Worm (Caenorhabditis elegans) whole organism, L2 larva: Measurements from ENCODE around the gene dvc-1.

Source experiments
- C34F6.9 ChIP-seq: fragments of 150-350 bp; optimal IDR thresholded peaks from 2 replicates; lab custom pipeline; 2014; ENCODE audit warnings: missing biosample characterization, missing genetic modification characterization
- R02D3.7 ChIP-seq: fragments of 150-350 bp; optimal IDR thresholded peaks from 2 replicates; lab custom pipeline; 2014; ENCODE audit warnings: missing biosample characterization, missing genetic modification characterization
- Y55F3AM.14 ChIP-seq: fragments of 200-800 bp; sonication (Bioruptor generic); optimal IDR thresholded peaks from 2 replicates; lab custom pipeline; 2018; ENCODE audit warnings: mild to moderate bottlenecking, missing genetic modification characterization, missing compliant biosample characterization
- ZK546.5 ChIP-seq: sonication (generic microtip); optimal IDR thresholded peaks from 2 replicates; lab custom pipeline; 2017; ENCODE audit warnings: missing biosample characterization, missing genetic modification characterization
- alr-1 ChIP-seq: fragments of 150-350 bp; optimal IDR thresholded peaks from 2 replicates; lab custom pipeline; 2014; ENCODE audit warnings: missing biosample characterization, missing genetic modification characterization
- ama-1 ChIP-seq: fragments of 150-350 bp; optimal IDR thresholded peaks from 2 replicates; lab custom pipeline; 2018; ENCODE audit warnings: inconsistent platforms
- blmp-1 ChIP-seq: sonication (generic microtip); optimal IDR thresholded peaks from 2 replicates; lab custom pipeline; 2017; ENCODE audit warnings: missing genetic modification characterization, mild to moderate bottlenecking, missing compliant biosample characterization, antibody characterized with exemption, moderate library complexity; ENCODE audit not compliant: insufficient read depth
- ceh-16 ChIP-seq: fragments of 150-350 bp; optimal IDR thresholded peaks from 2 replicates; lab custom pipeline; 2014; ENCODE audit warnings: missing biosample characterization, missing genetic modification characterization
- crh-2 ChIP-seq: sonication (generic microtip); optimal IDR thresholded peaks from 2 replicates; lab custom pipeline; 2017; ENCODE audit warnings: missing biosample characterization, missing genetic modification characterization
- dmd-4 ChIP-seq: sonication (generic microtip); optimal IDR thresholded peaks from 2 replicates; lab custom pipeline; 2017; ENCODE audit warnings: missing biosample characterization, missing genetic modification characterization
- egl-27 ChIP-seq: sonication (generic microtip); optimal IDR thresholded peaks from 3 replicates; lab custom pipeline; 2017; ENCODE audit warnings: missing biosample characterization, missing genetic modification reagents, missing genetic modification characterization
- elt-3 ChIP-seq: sonication (generic microtip); optimal IDR thresholded peaks from 2 replicates; lab custom pipeline; 2017; ENCODE audit warnings: missing biosample characterization, missing genetic modification characterization
- fos-1 ChIP-seq: fragments of 150-350 bp; optimal IDR thresholded peaks from 2 replicates; lab custom pipeline; 2014; ENCODE audit warnings: missing biosample characterization, missing genetic modification characterization
- gmeb-1 ChIP-seq: fragments of 150-350 bp; optimal IDR thresholded peaks from 2 replicates; lab custom pipeline; 2014; ENCODE audit warnings: missing biosample characterization, missing genetic modification characterization
- lin-11 ChIP-seq: fragments of 150-350 bp; sonication (generic microtip); optimal IDR thresholded peaks from 2 replicates; lab custom pipeline; 2014; ENCODE audit warnings: missing biosample characterization, missing genetic modification characterization, inconsistent platforms, mixed read lengths
- lin-13 ChIP-seq: fragments of 150-350 bp; optimal IDR thresholded peaks from 2 replicates; lab custom pipeline; 2014; ENCODE audit warnings: missing biosample characterization, missing genetic modification reagents, missing genetic modification characterization
- lsy-2 ChIP-seq, 2 experiments: fragments of 150-350 bp in 1 of 2; sonication (generic microtip) in 1 of 2; optimal IDR thresholded peaks; 2 replicates each; lab custom pipeline; 2014 to 2017; ENCODE audit warnings: missing biosample characterization in 2 of 2, missing genetic modification characterization in 2 of 2
- mab-5 ChIP-seq: fragments of 150-350 bp; optimal IDR thresholded peaks from 2 replicates; lab custom pipeline; 2014; ENCODE audit warnings: missing biosample characterization, missing genetic modification characterization
- mbf-1 ChIP-seq: sonication (generic microtip); optimal IDR thresholded peaks from 2 replicates; lab custom pipeline; 2017; ENCODE audit warnings: missing biosample characterization, missing genetic modification characterization
- mdl-1 ChIP-seq, 2 experiments: fragments of 150-350 bp in 1 of 2; sonication (generic microtip) in 1 of 2; optimal IDR thresholded peaks; 2 replicates each; lab custom pipeline; 2017; ENCODE audit warnings: missing biosample characterization in 2 of 2, missing genetic modification characterization in 2 of 2
- nhr-10 ChIP-seq: sonication (generic microtip); optimal IDR thresholded peaks from 2 replicates; lab custom pipeline; 2017; ENCODE audit warnings: missing biosample characterization, missing genetic modification characterization
- nhr-11 ChIP-seq: fragments of 150-350 bp; optimal IDR thresholded peaks from 2 replicates; lab custom pipeline; 2014; ENCODE audit warnings: missing biosample characterization, missing genetic modification characterization
- nhr-12 ChIP-seq: fragments of 150-350 bp; optimal IDR thresholded peaks from 2 replicates; lab custom pipeline; 2014; ENCODE audit warnings: missing biosample characterization, missing genetic modification characterization
- nhr-129 ChIP-seq: fragments of 150-350 bp; optimal IDR thresholded peaks from 2 replicates; lab custom pipeline; 2014; ENCODE audit warnings: missing biosample characterization, missing genetic modification characterization
- nhr-21 ChIP-seq: fragments of 150-350 bp; optimal IDR thresholded peaks from 2 replicates; lab custom pipeline; 2014; ENCODE audit warnings: missing biosample characterization, missing genetic modification characterization
- nhr-237 ChIP-seq: fragments of 150-350 bp; optimal IDR thresholded peaks from 2 replicates; lab custom pipeline; 2014; ENCODE audit warnings: missing biosample characterization, missing genetic modification characterization
- nhr-25 ChIP-seq: fragments of 150-350 bp; sonication (generic microtip); optimal IDR thresholded peaks from 3 replicates; lab custom pipeline; 2014; ENCODE audit warnings: missing biosample characterization, missing genetic modification characterization
- nhr-77 ChIP-seq: fragments of 150-350 bp; optimal IDR thresholded peaks from 2 replicates; lab custom pipeline; 2014; ENCODE audit warnings: missing biosample characterization, missing genetic modification characterization
- sem-4 ChIP-seq: fragments of 150-350 bp; optimal IDR thresholded peaks from 2 replicates; lab custom pipeline; 2014; ENCODE audit warnings: missing biosample characterization, missing genetic modification reagents, missing genetic modification characterization
- sma-9 ChIP-seq, 2 experiments: fragments of 150-350 bp in 1 of 2; sonication (generic microtip) in 1 of 2; optimal IDR thresholded peaks; 2 replicates each; lab custom pipeline; 2014 to 2016; ENCODE audit warnings: missing genetic modification characterization in 2 of 2, mild to moderate bottlenecking in 1 of 2, missing biosample characterization in 1 of 2, missing compliant biosample characterization in 1 of 2, missing genetic modification reagents in 1 of 2, moderate library complexity in 1 of 2
- snpc-4 ChIP-seq: fragments of 150-350 bp; optimal IDR thresholded peaks from 2 replicates; lab custom pipeline; 2014; ENCODE audit warnings: missing biosample characterization, missing genetic modification characterization
- unc-39 ChIP-seq: fragments of 150-350 bp; optimal IDR thresholded peaks from 2 replicates; lab custom pipeline; 2014; ENCODE audit warnings: missing biosample characterization, missing genetic modification characterization
- unc-55 ChIP-seq: fragments of 150-350 bp; sonication (generic microtip); optimal IDR thresholded peaks from 3 replicates; lab custom pipeline; 2014; ENCODE audit warnings: missing biosample characterization, missing genetic modification reagents, missing genetic modification characterization
- unc-62 ChIP-seq: fragments of 150-350 bp; optimal IDR thresholded peaks from 2 replicates; lab custom pipeline; 2014; ENCODE audit warnings: missing biosample characterization, missing genetic modification reagents, missing genetic modification characterization
- zag-1 ChIP-seq: fragments of 150-350 bp; optimal IDR thresholded peaks from 2 replicates; lab custom pipeline; 2014; ENCODE audit warnings: missing biosample characterization, missing genetic modification characterization
- ztf-1 ChIP-seq: fragments of 200-800 bp; sonication (Bioruptor generic); conservative IDR thresholded peaks from 2 replicates; pipeline ENCODE4 v1.3.6; 2022; ENCODE audit warnings: missing genetic modification characterization, missing compliant biosample characterization
- ztf-11 ChIP-seq: sonication (generic microtip); optimal IDR thresholded peaks from 2 replicates; lab custom pipeline; 2017; ENCODE audit warnings: missing biosample characterization, missing genetic modification characterization

Gene dvc-1

DNA sequence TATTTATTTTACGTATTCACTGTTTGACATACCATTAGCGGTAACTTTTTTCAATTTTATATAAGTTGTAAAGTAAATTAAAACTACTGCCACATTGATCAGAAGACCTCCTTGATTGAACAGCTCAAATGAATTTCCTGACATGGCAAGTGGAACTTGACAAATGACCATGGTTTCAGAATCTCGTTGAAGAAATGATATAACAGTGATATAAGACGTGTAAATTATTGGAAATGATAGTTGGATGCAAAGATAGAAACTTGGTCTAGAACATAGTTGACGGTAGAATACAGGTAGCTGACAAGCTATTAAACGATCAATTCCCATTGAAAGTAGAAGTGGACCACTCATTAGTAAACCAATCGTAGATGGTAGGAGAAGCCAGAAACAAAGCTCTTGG, 12.7 kb upstream of the dvc-1 start:
- TF ChIP-seq mbf-1 (tag; lab: Kevin White, UChicago) (no peak), mab-5 (tag; lab: Kevin White, UChicago) (no peak), sma-9 (GFP tag; optimal IDR thresholded peaks at IDR 0.05; lab: Kevin White, UChicago) (no peak), sma-9 (tag; optimal IDR thresholded peaks at IDR 0.05; lab: Kevin White, UChicago) (no peak), ZK546.5 (tag; lab: Kevin White, UChicago) (no peak), nhr-12 (tag; lab: Kevin White, UChicago) (no peak), nhr-11 (tag; lab: Kevin White, UChicago) (no peak), lsy-2 (tag; optimal IDR thresholded peaks at IDR 0.05; lab: Kevin White, UChicago) (no peak), dmd-4 (no peak), zag-1 (tag; lab: Kevin White, UChicago) (no peak), nhr-129 (tag; lab: Kevin White, UChicago) (no peak), ama-1 (lab: Kevin White, UChicago) (no peak), unc-39 (tag; lab: Kevin White, UChicago) (no peak), egl-27 (no peak), nhr-21 (no peak)

DNA sequence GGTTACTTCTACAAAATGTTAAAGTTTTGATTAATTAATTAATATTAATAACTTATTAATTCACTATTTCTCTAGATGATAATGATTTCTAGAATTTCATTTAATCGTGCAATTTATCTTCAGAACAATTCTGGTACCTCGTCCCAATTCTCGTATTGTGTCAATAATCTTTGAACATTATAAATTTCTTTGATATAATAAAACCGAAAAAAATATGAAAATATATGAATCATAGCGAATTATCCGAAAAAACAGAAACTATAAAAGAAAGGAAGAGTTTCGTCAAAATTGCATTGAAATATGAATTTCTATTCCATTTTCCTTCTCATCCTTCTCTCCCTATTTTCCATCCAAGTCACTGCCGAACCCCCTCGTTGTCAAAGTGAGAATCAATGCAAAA, 11.6 kb upstream of the dvc-1 start, which contains the start of gene T19B10.12:
TSS of gene T19B10.12 (plus strand) at position 301 of the 400 bp plus-strand sequence.
- TF ChIP-seq nhr-25, result no peak
- no peak for TF ChIP-seq zag-1 (tag; lab: Kevin White, UChicago)
- no peak for TF ChIP-seq mdl-1 (tag; optimal IDR thresholded peaks at IDR 0.05; lab: Kevin White, UChicago)
- TF ChIP-seq nhr-77 (tag; lab: Kevin White, UChicago), result no peak
- TF ChIP-seq nhr-21, result no peak
- no peak for TF ChIP-seq nhr-10 (tag; lab: Kevin White, UChicago)
- TF ChIP-seq dmd-4, result no peak
- TF ChIP-seq lsy-2 (tag; optimal IDR thresholded peaks at IDR 0.05; lab: Kevin White, UChicago), result no peak
- TF ChIP-seq C34F6.9, result no peak
- TF ChIP-seq crh-2 (tag; lab: Kevin White, UChicago), result no peak
- no peak for TF ChIP-seq nhr-11 (tag; lab: Kevin White, UChicago)
- no peak for TF ChIP-seq ZK546.5 (tag; lab: Kevin White, UChicago)
- TF ChIP-seq ztf-1 (GFP tag; lab: Robert Waterston, UW), result no peak
- TF ChIP-seq egl-27, result no peak
- TF ChIP-seq alr-1 (tag; lab: Kevin White, UChicago), result no peak
- no peak for TF ChIP-seq blmp-1 (tag; lab: Kevin White, UChicago)
- no peak for TF ChIP-seq sem-4 (tag; lab: Kevin White, UChicago)

DNA sequence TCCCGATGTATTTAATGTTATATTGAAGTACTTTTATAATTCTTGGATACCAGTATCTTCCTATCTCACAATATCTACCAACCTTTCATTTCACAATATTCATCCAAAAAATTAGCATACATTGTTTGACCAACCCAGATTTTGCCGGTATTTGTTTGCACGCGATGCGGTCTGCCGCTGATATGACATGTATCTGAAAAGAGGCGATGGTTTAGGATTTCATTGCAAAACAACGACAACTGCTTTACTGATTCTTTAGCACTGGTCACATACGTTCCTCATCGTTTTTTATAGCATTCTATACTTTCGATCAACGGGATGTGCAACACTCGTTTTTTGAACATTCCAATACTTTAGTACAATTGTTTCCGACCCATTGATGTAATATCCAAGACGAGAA, 8.7 kb upstream of the dvc-1 start, which contains the start of gene mam-4:
TSS of gene mam-4 (plus strand) at position 301 of the 400 bp plus-strand sequence.
- no peak for TF ChIP-seq dmd-4
- no peak for TF ChIP-seq mab-5 (tag; lab: Kevin White, UChicago)
- no peak for TF ChIP-seq ztf-11 (tag; lab: Kevin White, UChicago)
- TF ChIP-seq nhr-237 (tag; lab: Kevin White, UChicago), result no peak
- TF ChIP-seq R02D3.7 (tag; lab: Kevin White, UChicago), result no peak
- TF ChIP-seq egl-27, result no peak
- no peak for TF ChIP-seq lin-13 (GFP tag; lab: Kevin White, UChicago)
- no peak for TF ChIP-seq lin-11 (tag; lab: Kevin White, UChicago)

DNA sequence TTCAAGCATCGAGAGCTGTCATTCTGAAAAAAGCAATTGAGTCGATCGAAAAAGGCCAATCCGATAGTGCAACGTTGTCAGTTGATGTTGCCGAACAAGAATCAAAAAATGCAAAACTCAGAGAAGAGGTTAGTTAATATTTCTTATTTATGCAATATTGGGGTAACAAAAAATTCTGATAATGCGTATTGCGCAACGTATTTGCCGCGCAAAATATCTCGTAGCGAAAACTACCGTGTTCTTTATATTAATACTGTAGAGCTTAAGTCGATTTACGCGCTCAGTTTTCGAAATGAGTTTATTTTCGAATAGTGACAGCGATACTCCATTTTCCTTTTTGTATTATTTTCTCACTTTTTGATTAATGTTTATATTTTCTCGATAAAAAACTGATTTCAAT, 5.9 kb upstream of the dvc-1 start:
- TF ChIP-seq unc-55 (GFP tag; lab: Kevin White, UChicago) (no peak), gmeb-1 (no peak), unc-62 (GFP tag; lab: Kevin White, UChicago) (no peak), elt-3 (tag; lab: Kevin White, UChicago) (no peak), snpc-4 (tag; lab: Kevin White, UChicago) (no peak), Y55F3AM.14 (GFP tag; lab: Kevin White, UChicago) (no peak), ama-1 (lab: Kevin White, UChicago) (no peak)

DNA sequence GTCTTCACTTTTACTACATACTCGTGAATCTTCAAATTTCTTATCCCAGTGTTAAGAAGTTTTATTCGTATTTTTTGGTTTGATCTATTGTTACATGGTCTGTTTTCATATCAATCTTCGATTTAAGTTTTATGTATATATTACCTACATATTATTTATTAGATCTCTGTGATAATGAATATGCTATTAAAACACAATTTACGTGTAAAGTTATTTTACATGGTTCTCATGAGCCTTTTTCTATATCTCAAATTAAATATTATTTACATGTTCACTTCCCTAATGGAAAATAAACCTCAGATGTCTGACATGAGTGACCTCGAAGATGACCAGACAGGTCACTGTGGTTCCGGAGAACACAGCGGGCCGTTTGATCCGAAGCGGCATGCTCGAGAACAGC, 5.4 kb upstream of the dvc-1 start, which contains the start of gene mxl-1:
TSS of gene mxl-1 (plus strand) at position 301 of the 400 bp plus-strand sequence.
- TF ChIP-seq fos-1 (no peak), gmeb-1 (no peak), ceh-16 (tag; lab: Kevin White, UChicago) (no peak), lsy-2 (tag; optimal IDR thresholded peaks at IDR 0.05; lab: Kevin White, UChicago) (no peak), snpc-4 (tag; lab: Kevin White, UChicago) (no peak), nhr-21 (no peak)
